Fruit fly (Drosophila melanogaster) whole organism, pupa: Measurements from ENCODE around the gene CG4456.

Experiments
- CG10348 ChIP-seq: fragments of 200-800 bp; sonication (Bioruptor generic); IDR thresholded peaks from 2 replicates; pipeline ENCODE4 v1.3.6; 2022; ENCODE audit warnings: missing biosample characterization, missing genetic modification characterization
- CG12605 ChIP-seq: fragments of 200-800 bp; sonication (Bioruptor generic); IDR thresholded peaks from 2 replicates; pipeline ENCODE4 v1.3.6; 2022; ENCODE audit warnings: missing biosample characterization, missing genetic modification characterization
- CG13204 ChIP-seq: fragments of 200-800 bp; sonication (Bioruptor generic); optimal IDR thresholded peaks from 2 replicates; lab custom pipeline; 2018; ENCODE audit warnings: missing biosample characterization, mild to moderate bottlenecking, missing genetic modification characterization, moderate library complexity
- CG14655 ChIP-seq: fragments of 200-800 bp; sonication (Bioruptor generic); optimal IDR thresholded peaks from 3 replicates; lab custom pipeline; 2017; ENCODE audit warnings: mild to moderate bottlenecking, missing biosample characterization, missing genetic modification reagents, missing genetic modification characterization
- CG15710 ChIP-seq: fragments of 200-800 bp; sonication (Bioruptor generic); optimal IDR thresholded peaks from 2 replicates; lab custom pipeline; 2018; ENCODE audit warnings: missing biosample characterization, mild to moderate bottlenecking, missing genetic modification characterization, moderate library complexity
- CG17806 ChIP-seq: fragments of 200-800 bp; sonication (Bioruptor generic); optimal IDR thresholded peaks from 2 replicates; lab custom pipeline; 2018; ENCODE audit warnings: missing biosample characterization, mild to moderate bottlenecking, missing genetic modification characterization, moderate library complexity
- CG32121 ChIP-seq: fragments of 200-800 bp; sonication (Bioruptor generic); IDR thresholded peaks from 2 replicates; pipeline ENCODE4 v1.3.6; 2022; ENCODE audit warnings: missing biosample characterization, missing genetic modification characterization
- CG34367 ChIP-seq: fragments of 200-800 bp; sonication (Bioruptor generic); optimal IDR thresholded peaks from 2 replicates; lab custom pipeline; 2018; ENCODE audit warnings: missing biosample characterization, mild to moderate bottlenecking, missing genetic modification characterization
- CG4496 ChIP-seq: fragments of 200-800 bp; sonication (Bioruptor generic); IDR thresholded peaks from 3 replicates; pipeline ENCODE4 v1.3.6; 2022; ENCODE audit warnings: missing biosample characterization, missing genetic modification characterization
- CG8159 ChIP-seq: fragments of 200-800 bp; sonication (Bioruptor generic); optimal IDR thresholded peaks from 3 replicates; lab custom pipeline; 2018; ENCODE audit warnings: missing biosample characterization, mild to moderate bottlenecking, missing genetic modification characterization, moderate library complexity
- CG8301 ChIP-seq: fragments of 200-800 bp; sonication (Bioruptor generic); optimal IDR thresholded peaks from 2 replicates; lab custom pipeline; 2018; ENCODE audit warnings: missing biosample characterization, mild to moderate bottlenecking, missing genetic modification characterization
- CG9948 ChIP-seq: fragments of 200-800 bp; sonication (Bioruptor generic); optimal IDR thresholded peaks from 2 replicates; lab custom pipeline; 2018; ENCODE audit warnings: missing biosample characterization, mild to moderate bottlenecking, missing genetic modification characterization, moderate library complexity
- D1 ChIP-seq: fragments of 200-800 bp; sonication (Bioruptor generic); optimal IDR thresholded peaks from 2 replicates; lab custom pipeline; 2018; ENCODE audit warnings: missing biosample characterization, mild to moderate bottlenecking, missing genetic modification characterization, moderate library complexity
- EcR ChIP-seq: fragments of 200-800 bp; sonication (Bioruptor generic); optimal IDR thresholded peaks from 3 replicates; lab custom pipeline; 2019; ENCODE audit warnings: missing biosample characterization, missing genetic modification characterization, mild to moderate bottlenecking, moderate library complexity, missing genetic modification reagents
- Ets98B ChIP-seq: fragments of 200-800 bp; sonication (Bioruptor generic); IDR thresholded peaks from 2 replicates; pipeline ENCODE4 v1.3.6; 2022; ENCODE audit warnings: missing biosample characterization, missing genetic modification characterization
- Pif1A ChIP-seq: fragments of 200-800 bp; sonication (Bioruptor generic); optimal IDR thresholded peaks from 3 replicates; lab custom pipeline; 2016; ENCODE audit warnings: missing biosample characterization, missing genetic modification characterization
- Pif1B ChIP-seq: fragments of 200-800 bp; sonication (Bioruptor generic); optimal IDR thresholded peaks from 3 replicates; lab custom pipeline; 2016; ENCODE audit warnings: missing biosample characterization, missing genetic modification characterization
- Snoo ChIP-seq: fragments of 200-800 bp; sonication (Bioruptor generic); optimal IDR thresholded peaks from 3 replicates; lab custom pipeline; 2017; ENCODE audit warnings: missing biosample characterization, mild to moderate bottlenecking, missing genetic modification characterization, inconsistent platforms
- fd96Ca ChIP-seq: fragments of 200-800 bp; sonication (Bioruptor generic); IDR thresholded peaks from 3 replicates; pipeline ENCODE4 v1.3.6; 2022; ENCODE audit warnings: missing biosample characterization, missing genetic modification characterization
- gl ChIP-seq: fragments of 200-800 bp; sonication (Bioruptor generic); optimal IDR thresholded peaks from 2 replicates; lab custom pipeline; 2018; ENCODE audit warnings: missing biosample characterization, mild to moderate bottlenecking, missing genetic modification characterization
- rn ChIP-seq: fragments of 200-800 bp; sonication (Bioruptor generic); IDR thresholded peaks from 2 replicates; pipeline ENCODE4 v1.3.6; 2022; ENCODE audit warnings: missing biosample characterization, missing genetic modification characterization

CG4456 gene

dm6 chr3L:9373374-9374004 lies 967 bp downstream of the CG4456 start:
- peak; percentile 44 for TF ChIP-seq CG34367 (tag; lab: Kevin White, UChicago)
- TF ChIP-seq CG10348 (GFP tag; lab: Robert Waterston, UW), result peak; percentile 6; the same call in 1 of the 2 replicates
- no peak for TF ChIP-seq CG13204 (GFP tag; lab: Kevin White, UChicago)
- peak; percentile 88 for TF ChIP-seq Ets98B (GFP tag; lab: Robert Waterston, UW)
- peak; percentile 70 for TF ChIP-seq CG15710 (tag; lab: Kevin White, UChicago)
- peak; percentile 16 for TF ChIP-seq Pif1A (GFP tag; lab: Kevin White, UChicago)
- TF ChIP-seq Snoo, result peak; percentile 67
- peak; percentile 64 for TF ChIP-seq rn (GFP tag; lab: Robert Waterston, UW)
- TF ChIP-seq CG9948 (tag; lab: Kevin White, UChicago), result peak; percentile 67
- TF ChIP-seq CG17806 (tag; lab: Kevin White, UChicago), result peak; percentile 74
- peak; percentile 73 for TF ChIP-seq Pif1B (GFP tag; lab: Kevin White, UChicago)
- peak; percentile 82 for TF ChIP-seq fd96Ca (GFP tag; lab: Robert Waterston, UW)
- no peak for TF ChIP-seq D1
- peak; percentile 89 for TF ChIP-seq CG32121 (GFP tag; lab: Robert Waterston, UW)
- peak; percentile 84 for TF ChIP-seq CG14655
- TF ChIP-seq gl (tag; lab: Kevin White, UChicago), result peak; percentile 19
- TF ChIP-seq CG12605 (GFP tag; lab: Robert Waterston, UW), result peak; percentile 81
- peak; percentile 90 for TF ChIP-seq EcR (GFP tag; lab: Kevin White, UChicago)
- TF ChIP-seq CG8301 (tag; lab: Kevin White, UChicago), result peak; percentile 70
- peak; percentile 93 for TF ChIP-seq CG4496 (GFP tag; lab: Robert Waterston, UW)
- peak; percentile 73 for TF ChIP-seq CG8159 (tag; lab: Kevin White, UChicago)

dm6 chr3L:9375130-9375529 lies 2.6 kb downstream of the CG4456 start, which contains the start of gene CG4461:
Gene CG4461 (plus strand): TSS chr3L:9375430.
- TF ChIP-seq Snoo (no peak), rn (GFP tag; lab: Robert Waterston, UW) (no peak), CG4496 (GFP tag; lab: Robert Waterston, UW) (no peak), CG34367 (tag; lab: Kevin White, UChicago) (no peak), CG17806 (tag; lab: Kevin White, UChicago) (no peak), Pif1A (GFP tag; lab: Kevin White, UChicago) (no peak), CG12605 (GFP tag; lab: Robert Waterston, UW) (no peak), CG8159 (tag; lab: Kevin White, UChicago) (no peak), fd96Ca (GFP tag; lab: Robert Waterston, UW) (no peak), Pif1B (GFP tag; lab: Kevin White, UChicago) (no peak), D1 (no peak)

dm6 chr3L:9376573-9376972 lies 4.1 kb downstream of the CG4456 start:
- TF ChIP-seq EcR (GFP tag; lab: Kevin White, UChicago) (no peak), CG34367 (tag; lab: Kevin White, UChicago) (no peak), CG15710 (tag; lab: Kevin White, UChicago) (no peak), Pif1A (GFP tag; lab: Kevin White, UChicago) (no peak), Pif1B (GFP tag; lab: Kevin White, UChicago) (no peak), rn (GFP tag; lab: Robert Waterston, UW) (no peak), CG32121 (GFP tag; lab: Robert Waterston, UW) (no peak), gl (tag; lab: Kevin White, UChicago) (no peak), CG9948 (tag; lab: Kevin White, UChicago) (no peak), CG13204 (GFP tag; lab: Kevin White, UChicago) (no peak), CG14655 (no peak), CG10348 (GFP tag; lab: Robert Waterston, UW) (no peak), fd96Ca (GFP tag; lab: Robert Waterston, UW) (no peak)

dm6 chr3L:9377198-9378035 lies 4.9 kb downstream of the CG4456 start, which contains the start of gene Hsp26:
Gene Hsp26 (minus strand): TSS chr3L:9377427.
- TF ChIP-seq Snoo, result peak; percentile 88
- peak; percentile 70 for TF ChIP-seq fd96Ca (GFP tag; lab: Robert Waterston, UW)
- peak; percentile 95 for TF ChIP-seq Pif1A (GFP tag; lab: Kevin White, UChicago)
- peak; percentile 93 for TF ChIP-seq Pif1B (GFP tag; lab: Kevin White, UChicago)
- TF ChIP-seq Ets98B (GFP tag; lab: Robert Waterston, UW), result peak; percentile 95
- TF ChIP-seq gl (tag; lab: Kevin White, UChicago), result peak; percentile 85
- TF ChIP-seq rn (GFP tag; lab: Robert Waterston, UW), result peak; percentile 78
- TF ChIP-seq CG4496 (GFP tag; lab: Robert Waterston, UW), result peak; percentile 95
- peak; percentile 89 for TF ChIP-seq CG8301 (tag; lab: Kevin White, UChicago)
- TF ChIP-seq CG14655, result peak; percentile 90
- TF ChIP-seq CG32121 (GFP tag; lab: Robert Waterston, UW), result peak; percentile 95
- TF ChIP-seq EcR (GFP tag; lab: Kevin White, UChicago), result peak; percentile 97
- TF ChIP-seq CG13204 (GFP tag; lab: Kevin White, UChicago), result no peak
- TF ChIP-seq CG9948 (tag; lab: Kevin White, UChicago), result peak; percentile 87
- peak; percentile 88 for TF ChIP-seq CG8159 (tag; lab: Kevin White, UChicago)
- no peak for TF ChIP-seq D1
- TF ChIP-seq CG10348 (GFP tag; lab: Robert Waterston, UW), result 0 out of 2 replicates have a peak, but pooled peaks have one; percentile 34
- peak; percentile 79 for TF ChIP-seq CG15710 (tag; lab: Kevin White, UChicago)
- peak; percentile 89 for TF ChIP-seq CG17806 (tag; lab: Kevin White, UChicago)
- TF ChIP-seq CG34367 (tag; lab: Kevin White, UChicago), result peak; percentile 85
- peak; percentile 93 for TF ChIP-seq CG12605 (GFP tag; lab: Robert Waterston, UW)
